Worm (Caenorhabditis elegans) whole organism, early embryonic: ENCODE data around the gene R08C7.1.

Experiments used
- B0310.2 ChIP-seq: sonication (generic microtip); optimal IDR thresholded peaks from 2 replicates; lab custom pipeline; 2016; ENCODE audit warnings: mild to moderate bottlenecking, missing genetic modification characterization, missing compliant biosample characterization
- F13C5.2 ChIP-seq: sonication (generic microtip); optimal IDR thresholded peaks from 2 replicates; lab custom pipeline; 2017; ENCODE audit warnings: mild to moderate bottlenecking, missing genetic modification characterization, inconsistent platforms, missing compliant biosample characterization
- aly-1 ChIP-seq: sonication (generic microtip); optimal IDR thresholded peaks from 2 replicates; lab custom pipeline; 2016; ENCODE audit warnings: missing genetic modification characterization, missing compliant biosample characterization
- ama-1 ChIP-seq: fragments of 150-350 bp; optimal IDR thresholded peaks from 2 replicates; lab custom pipeline; 2014
- ceh-13 ChIP-seq: fragments of 200-800 bp; sonication (Bioruptor generic); optimal IDR thresholded peaks from 2 replicates; lab custom pipeline; 2018; ENCODE audit warnings: mild to moderate bottlenecking, missing genetic modification characterization, missing compliant biosample characterization
- ceh-36 ChIP-seq: sonication (generic microtip); optimal IDR thresholded peaks from 2 replicates; lab custom pipeline; 2016; ENCODE audit warnings: missing genetic modification characterization, inconsistent platforms, missing compliant biosample characterization
- ets-7 ChIP-seq: sonication (generic microtip); optimal IDR thresholded peaks from 2 replicates; lab custom pipeline; 2016; ENCODE audit warnings: missing genotype, missing genetic modification characterization, missing compliant biosample characterization
- flt-1 ChIP-seq: fragments of 200-800 bp; sonication (Bioruptor generic); IDR thresholded peaks from 2 replicates; pipeline ENCODE4 v1.3.6; 2022; ENCODE audit warnings: missing genetic modification characterization, missing compliant biosample characterization
- hmbx-1 ChIP-seq: sonication (generic microtip); optimal IDR thresholded peaks from 2 replicates; lab custom pipeline; 2016; ENCODE audit warnings: mild to moderate bottlenecking, missing genetic modification characterization, missing compliant biosample characterization
- hmg-4 ChIP-seq: fragments of 200-800 bp; sonication (Bioruptor generic); optimal IDR thresholded peaks from 2 replicates; lab custom pipeline; 2018; ENCODE audit warnings: mild to moderate bottlenecking, missing genetic modification characterization, missing compliant biosample characterization
- hnd-1 ChIP-seq: sonication (generic microtip); optimal IDR thresholded peaks from 2 replicates; lab custom pipeline; 2016; ENCODE audit warnings: missing genetic modification characterization, missing compliant biosample characterization
- pes-1 ChIP-seq: fragments of 200-800 bp; sonication (Bioruptor generic); IDR thresholded peaks from 2 replicates; pipeline ENCODE4 v1.3.6; 2022; ENCODE audit warnings: missing genetic modification reagents, missing genetic modification characterization, missing compliant biosample characterization
- scrt-1 ChIP-seq: fragments of 200-800 bp; sonication (Bioruptor generic); IDR thresholded peaks from 2 replicates; pipeline ENCODE4 v1.3.6; 2022; ENCODE audit warnings: missing genetic modification characterization, missing compliant biosample characterization
- sea-1 ChIP-seq: fragments of 200-800 bp; sonication (Bioruptor generic); conservative IDR thresholded peaks from 2 replicates; pipeline ENCODE4 v1.3.6; 2022; ENCODE audit warnings: missing genetic modification characterization, missing compliant biosample characterization
- tbx-11 ChIP-seq: fragments of 200-800 bp; sonication (Bioruptor generic); IDR thresholded peaks from 2 replicates; pipeline ENCODE4 v1.3.6; 2022; ENCODE audit warnings: missing genetic modification characterization, missing compliant biosample characterization
- tbx-37 ChIP-seq: fragments of 200-800 bp; sonication (Bioruptor generic); conservative IDR thresholded peaks from 2 replicates; pipeline ENCODE4 v1.3.6; 2022; ENCODE audit warnings: missing genetic modification reagents, missing genetic modification characterization, missing compliant biosample characterization
- tra-4 ChIP-seq: sonication (generic microtip); optimal IDR thresholded peaks from 2 replicates; lab custom pipeline; 2017; ENCODE audit warnings: missing genetic modification characterization, missing compliant biosample characterization

R08C7.1 gene

ce11 chrIV:4469055-4469454 is 17.4 kb downstream of the R08C7.1 start:
- TF ChIP-seq scrt-1 (GFP tag; lab: Robert Waterston, UW): no peak
- TF ChIP-seq ets-7: no peak

- TF ChIP-seq flt-1 (GFP tag; lab: Robert Waterston, UW): no peak
- no peak for TF ChIP-seq hnd-1 (tag; lab: Kevin White, UChicago)
- no peak for TF ChIP-seq tra-4 (tag; lab: Kevin White, UChicago)
- no peak for TF ChIP-seq hmbx-1
- TF ChIP-seq sea-1 (GFP tag; lab: Robert Waterston, UW): no peak
- no peak for TF ChIP-seq ceh-13 (GFP tag; lab: Kevin White, UChicago)
- TF ChIP-seq ama-1 (lab: Kevin White, UChicago): no peak
- TF ChIP-seq aly-1 (tag; lab: Kevin White, UChicago): no peak
- no peak for TF ChIP-seq pes-1 (GFP tag; lab: Robert Waterston, UW)
- TF ChIP-seq scrt-1 (GFP tag; lab: Robert Waterston, UW): no peak
- TF ChIP-seq tbx-37 (GFP tag; lab: Robert Waterston, UW): no peak
- TF ChIP-seq ceh-36 (tag; lab: Kevin White, UChicago): no peak
These were observed 18.4 kb downstream of the R08C7.1 start for ce11 chrIV:4469770-4470709.

- no peak for TF ChIP-seq ets-7
- no peak for TF ChIP-seq hmbx-1
- TF ChIP-seq ama-1 (lab: Kevin White, UChicago): no peak
- TF ChIP-seq aly-1 (tag; lab: Kevin White, UChicago): no peak
- no peak for TF ChIP-seq hmg-4 (GFP tag; lab: Kevin White, UChicago)
- TF ChIP-seq pes-1 (GFP tag; lab: Robert Waterston, UW): no peak
- no peak for TF ChIP-seq scrt-1 (GFP tag; lab: Robert Waterston, UW)
- no peak for TF ChIP-seq tbx-11
- TF ChIP-seq flt-1 (GFP tag; lab: Robert Waterston, UW): no peak
- no peak for TF ChIP-seq ceh-36 (tag; lab: Kevin White, UChicago)
- no peak for TF ChIP-seq ceh-13 (GFP tag; lab: Kevin White, UChicago)
These were observed 19.5 kb downstream of the R08C7.1 start for ce11 chrIV:4470885-4471772.

- no peak for TF ChIP-seq ceh-36 (tag; lab: Kevin White, UChicago)
- no peak for TF ChIP-seq hmg-4 (GFP tag; lab: Kevin White, UChicago)
These were observed 20.9 kb downstream of the R08C7.1 start for ce11 chrIV:4472418-4473173.

ce11 chrIV:4473767-4474166 is 22.1 kb downstream of the R08C7.1 start:
- no peak for TF ChIP-seq B0310.2
- TF ChIP-seq aly-1 (tag; lab: Kevin White, UChicago): no peak
- no peak for TF ChIP-seq ama-1 (lab: Kevin White, UChicago)
- no peak for TF ChIP-seq hmg-4 (GFP tag; lab: Kevin White, UChicago)
- TF ChIP-seq tra-4 (tag; lab: Kevin White, UChicago): no peak
- TF ChIP-seq hnd-1 (tag; lab: Kevin White, UChicago): no peak
- no peak for TF ChIP-seq ceh-13 (GFP tag; lab: Kevin White, UChicago)
- TF ChIP-seq ceh-36 (tag; lab: Kevin White, UChicago): no peak
- TF ChIP-seq flt-1 (GFP tag; lab: Robert Waterston, UW): no peak
- no peak for TF ChIP-seq pes-1 (GFP tag; lab: Robert Waterston, UW)
- no peak for TF ChIP-seq tbx-11
- no peak for TF ChIP-seq scrt-1 (GFP tag; lab: Robert Waterston, UW)

- TF ChIP-seq tbx-11 (no peak), aly-1 (tag; lab: Kevin White, UChicago) (no peak), hnd-1 (tag; lab: Kevin White, UChicago) (no peak), sea-1 (GFP tag; lab: Robert Waterston, UW) (no peak), pes-1 (GFP tag; lab: Robert Waterston, UW) (no peak), flt-1 (GFP tag; lab: Robert Waterston, UW) (no peak), hmbx-1 (no peak), F13C5.2 (no peak)
These were observed 23.8 kb downstream of the R08C7.1 start for ce11 chrIV:4475362-4476086.
